Worm (Caenorhabditis elegans) whole organism, L4 larva: ENCODE data around the gene Y38H8A.2.
"Not testable (repeated sequence)": the region's sequence is repeated elsewhere in the genome, so short reads cannot be mapped to it uniquely, and the experiment has no call there.

Experiments
- D1046.2 ChIP-seq: fragments of 200-800 bp; sonication (Bioruptor generic); IDR thresholded peaks from 2 replicates; pipeline ENCODE4 v1.3.6; 2022; ENCODE audit warnings: missing genetic modification characterization, missing compliant biosample characterization
- T26A8.4 ChIP-seq: fragments of 200-800 bp; sonication (Bioruptor generic); IDR thresholded peaks from 2 replicates; pipeline ENCODE4 v1.3.6; 2022; ENCODE audit warnings: missing genetic modification characterization, missing compliant biosample characterization
- Y105C5A.15 ChIP-seq: fragments of 200-800 bp; sonication (Bioruptor generic); IDR thresholded peaks from 2 replicates; pipeline ENCODE4 v1.3.6; 2022; ENCODE audit warnings: missing genetic modification characterization, missing compliant biosample characterization
- ZK546.5 ChIP-seq, 2 experiments: sonication (generic microtip); optimal IDR thresholded peaks; 2 replicates each; lab custom pipeline; 2017; ENCODE audit warnings: missing biosample characterization in 2 of 2, missing genetic modification characterization in 2 of 2
- aha-1 ChIP-seq: fragments of 150-350 bp; peaks from one replicate; lab custom pipeline; 2014; ENCODE audit warnings: missing biosample characterization, missing genetic modification characterization
- arid-1 ChIP-seq: fragments of 200-800 bp; sonication (Bioruptor generic); conservative IDR thresholded peaks from 2 replicates; pipeline ENCODE4 v1.3.6; 2022; ENCODE audit warnings: missing genetic modification reagents, missing genetic modification characterization, missing compliant biosample characterization
- ctbp-1 ChIP-seq: fragments of 200-800 bp; sonication (Bioruptor generic); IDR thresholded peaks from 2 replicates; pipeline ENCODE4 v1.3.6; 2022; ENCODE audit warnings: missing genetic modification reagents, missing genetic modification characterization, missing compliant biosample characterization
- daf-16 ChIP-seq, 3 experiments: sonication (generic microtip); optimal IDR thresholded peaks; 2 replicates each; lab custom pipeline; 2016 to 2017; ENCODE audit warnings: missing genetic modification characterization in 3 of 3, missing genetic modification reagents in 3 of 3, mild to moderate bottlenecking in 2 of 3, missing compliant biosample characterization in 2 of 3, missing biosample characterization in 1 of 3, moderate library complexity in 1 of 3
- egl-43 ChIP-seq: fragments of 200-800 bp; sonication (Bioruptor generic); IDR thresholded peaks from 2 replicates; pipeline ENCODE4 v1.3.6; 2022; ENCODE audit warnings: missing genetic modification reagents, missing genetic modification characterization, missing compliant biosample characterization
- lim-7 ChIP-seq: fragments of 200-800 bp; sonication (Bioruptor generic); IDR thresholded peaks from 2 replicates; pipeline ENCODE4 v1.3.6; 2022; ENCODE audit warnings: missing genetic modification characterization, missing compliant biosample characterization
- lin-29 ChIP-seq: fragments of 200-800 bp; sonication (Bioruptor generic); IDR thresholded peaks from 2 replicates; pipeline ENCODE4 v1.3.6; 2022; ENCODE audit warnings: missing genetic modification reagents, missing genetic modification characterization, missing compliant biosample characterization
- lin-38 ChIP-seq: fragments of 200-800 bp; sonication (Bioruptor generic); IDR thresholded peaks from 2 replicates; pipeline ENCODE4 v1.3.6; 2022; ENCODE audit warnings: missing genetic modification reagents, missing genetic modification characterization, missing compliant biosample characterization
- lin-39 ChIP-seq: fragments of 150-350 bp; optimal IDR thresholded peaks from 2 replicates; lab custom pipeline; 2014; ENCODE audit warnings: missing biosample characterization, missing genetic modification reagents, missing genetic modification characterization
- mdl-1 ChIP-seq, 2 experiments: fragments of 150-350 bp in 1 of 2; sonication (generic microtip) in 1 of 2; optimal IDR thresholded peaks; 2 replicates each; lab custom pipeline; 2014 to 2017; ENCODE audit warnings: missing biosample characterization in 2 of 2, missing genetic modification characterization in 2 of 2
- mes-2 ChIP-seq: sonication (generic microtip); optimal IDR thresholded peaks from 2 replicates; lab custom pipeline; 2016; ENCODE audit warnings: missing genotype, mild to moderate bottlenecking, missing genetic modification characterization, missing compliant biosample characterization; ENCODE audit not compliant: poor library complexity, severe bottlenecking
- mxl-2 ChIP-seq: fragments of 200-800 bp; sonication (Bioruptor generic); conservative IDR thresholded peaks from 2 replicates; pipeline ENCODE4 v1.3.6; 2022; ENCODE audit warnings: missing genetic modification reagents, missing genetic modification characterization, missing compliant biosample characterization
- mxl-3 ChIP-seq: fragments of 200-800 bp; sonication (Bioruptor generic); optimal IDR thresholded peaks from 2 replicates; lab custom pipeline; 2018; ENCODE audit warnings: mild to moderate bottlenecking, missing genetic modification characterization, missing compliant biosample characterization
- nhr-28 ChIP-seq: fragments of 150-350 bp; optimal IDR thresholded peaks from 2 replicates; lab custom pipeline; 2014; ENCODE audit warnings: missing biosample characterization, missing genetic modification characterization
- pha-4 ChIP-seq, 2 experiments: fragments of 150-350 bp in 1 of 2; fragments of 200-800 bp in 1 of 2; sonication (Bioruptor generic) in 1 of 2; IDR thresholded peaks in 1 of 2; optimal IDR thresholded peaks in 1 of 2; 2 replicates each; pipeline versions ENCODE4 v1.3.6 to Lab custom; 2014 to 2022; ENCODE audit warnings: missing genetic modification characterization in 2 of 2, missing genetic modification reagents in 2 of 2, missing biosample characterization in 1 of 2, missing compliant biosample characterization in 1 of 2
- snpc-1.2 ChIP-seq: fragments of 200-800 bp; sonication (Bioruptor generic); IDR thresholded peaks from 2 replicates; pipeline ENCODE4 v1.3.6; 2022; ENCODE audit warnings: missing genetic modification reagents, missing genetic modification characterization, missing compliant biosample characterization
- unc-130 ChIP-seq: sonication (generic microtip); optimal IDR thresholded peaks from 2 replicates; lab custom pipeline; 2016; ENCODE audit warnings: missing genetic modification reagents, missing genetic modification characterization, missing compliant biosample characterization
- unc-62 ChIP-seq, 3 experiments: fragments of 150-350 bp in 1 of 3; sonication (generic microtip); optimal IDR thresholded peaks in 2 of 3; peaks in 1 of 3; 1 replicate in 1 of 3; 2 replicates in 2 of 3; lab custom pipeline; 2014 to 2017; ENCODE audit warnings: missing biosample characterization in 3 of 3, missing genetic modification characterization in 3 of 3, missing genetic modification reagents in 3 of 3, missing genotype in 1 of 3
- vab-7 ChIP-seq: fragments of 200-800 bp; sonication (Bioruptor generic); IDR thresholded peaks from 2 replicates; pipeline ENCODE4 v1.3.6; 2022; ENCODE audit warnings: missing genetic modification reagents, missing genetic modification characterization, missing compliant biosample characterization

Gene Y38H8A.2

DNA sequence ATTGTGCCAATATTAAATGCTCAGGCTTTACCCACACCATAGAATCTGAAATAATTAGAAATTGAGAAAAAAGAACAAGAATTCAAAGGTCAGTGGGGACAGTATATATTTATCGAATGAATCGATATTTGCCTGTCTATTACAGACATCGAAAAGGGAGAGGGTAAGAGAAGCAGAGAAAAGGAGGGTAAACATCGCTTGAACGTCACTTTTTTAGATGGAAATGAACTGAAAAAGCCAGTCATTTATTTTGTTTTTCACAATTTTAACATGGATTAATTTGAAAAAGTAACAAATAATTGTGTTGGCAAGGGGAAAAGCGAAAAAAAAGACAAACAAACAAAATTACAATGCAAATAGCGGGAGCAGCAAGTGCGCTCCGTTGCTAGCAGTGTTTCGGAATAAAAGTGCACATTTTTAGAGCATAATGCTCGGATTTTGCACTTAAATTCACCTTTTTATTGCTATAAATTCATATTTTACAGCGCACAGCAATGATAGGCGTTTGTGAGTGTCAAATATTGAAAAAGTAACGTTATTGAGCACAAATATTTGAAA is 28.7 kb downstream of the Y38H8A.2 start, which contains the start of gene tbc-9:
TSS of gene tbc-9 (minus strand) at position 51 of the 558 bp plus-strand sequence.
- TF ChIP-seq daf-16 (GFP tag; optimal IDR thresholded peaks at IDR 0.05; lab: Kevin White, UChicago) (no peak), daf-16 (tag; optimal IDR thresholded peaks at IDR 0.05; lab: Kevin White, UChicago) (peak; percentile 57), mes-2 (tag; lab: Kevin White, UChicago) (peak; percentile 6), Y105C5A.15 (no peak), pha-4 (GFP tag; IDR thresholded peaks at IDR 0.05; lab: Robert Waterston, UW) (no peak), pha-4 (tag; optimal IDR thresholded peaks at IDR 0.05; lab: Kevin White, UChicago) (peak; percentile 51)
- TF ChIP-seq, all 104 proteins: peak for 3

DNA sequence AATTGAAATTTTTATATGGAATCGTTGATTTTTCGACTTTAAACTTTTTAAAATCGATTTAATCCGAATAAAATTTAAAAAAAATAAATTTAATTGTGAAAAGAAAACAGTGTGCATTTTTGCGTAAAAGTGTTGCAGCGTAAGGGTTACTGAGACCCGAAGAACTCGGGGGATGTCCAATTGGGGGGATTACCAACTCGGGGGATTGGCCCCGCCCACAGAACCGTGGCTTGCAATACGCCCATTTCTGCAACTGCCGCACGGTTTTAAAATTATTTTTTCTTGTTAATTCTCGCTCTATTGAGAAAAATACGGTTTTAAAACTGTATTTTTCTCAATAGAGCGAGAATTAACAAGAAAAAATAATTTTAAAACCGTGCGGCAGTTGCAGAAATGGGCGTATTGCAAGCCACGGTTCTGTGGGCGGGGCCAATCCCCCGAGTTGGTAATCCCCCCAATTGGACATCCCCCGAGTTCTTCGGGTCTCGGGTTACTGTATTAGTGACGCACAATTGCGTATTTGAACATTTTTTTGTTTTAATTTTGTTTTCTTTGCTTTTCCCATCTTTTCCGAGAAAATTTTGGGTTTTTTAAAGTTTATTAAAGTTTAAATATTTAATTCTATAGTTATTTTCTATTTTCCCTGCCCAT is 29.3 kb downstream of the Y38H8A.2 start:
- TF ChIP-seq mes-2 (tag; lab: Kevin White, UChicago) (peak; percentile 13), unc-130 (peak; percentile 36)

DNA sequence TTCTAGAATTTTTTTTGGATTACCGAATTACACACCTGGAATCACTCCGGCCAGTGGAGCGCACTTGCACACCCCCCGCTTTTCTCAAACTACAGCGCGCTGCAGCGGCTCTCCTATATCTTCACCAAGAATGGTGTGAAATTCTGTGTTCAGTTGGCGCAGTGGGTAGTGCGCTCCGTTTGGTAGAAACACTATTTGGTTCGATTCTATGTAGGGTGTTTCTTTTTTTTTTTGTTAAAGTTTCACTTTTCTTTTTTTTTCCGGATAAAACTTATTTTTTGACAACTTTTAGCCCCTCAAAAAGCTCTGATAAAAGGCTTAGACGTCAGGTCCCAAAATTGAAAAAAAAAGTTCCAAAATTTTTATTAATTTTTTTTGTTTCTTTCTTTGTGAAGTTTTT is 29.8 kb downstream of the Y38H8A.2 start:
- TF ChIP-seq lin-38 (GFP tag; lab: Robert Waterston, UW), result peak; percentile 56
- TF ChIP-seq ctbp-1 (GFP tag; lab: Robert Waterston, UW), result 0 out of 2 replicates have a peak, but pooled peaks have one; percentile 11
- TF ChIP-seq pha-4 (GFP tag; IDR thresholded peaks at IDR 0.05; lab: Robert Waterston, UW), result peak; percentile 36; the same call in 1 of the 2 replicates
- not testable (repeated sequence) for TF ChIP-seq pha-4 (tag; optimal IDR thresholded peaks at IDR 0.05; lab: Kevin White, UChicago)
- TF ChIP-seq egl-43, result 0 out of 2 replicates have a peak, but pooled peaks have one; percentile 10
- 0 out of 2 replicates have a peak, but pooled peaks have one; percentile 30 for TF ChIP-seq lim-7 (GFP tag; lab: Robert Waterston, UW)
- peak; percentile 47; the same call in 1 of the 2 replicates for TF ChIP-seq snpc-1.2

DNA sequence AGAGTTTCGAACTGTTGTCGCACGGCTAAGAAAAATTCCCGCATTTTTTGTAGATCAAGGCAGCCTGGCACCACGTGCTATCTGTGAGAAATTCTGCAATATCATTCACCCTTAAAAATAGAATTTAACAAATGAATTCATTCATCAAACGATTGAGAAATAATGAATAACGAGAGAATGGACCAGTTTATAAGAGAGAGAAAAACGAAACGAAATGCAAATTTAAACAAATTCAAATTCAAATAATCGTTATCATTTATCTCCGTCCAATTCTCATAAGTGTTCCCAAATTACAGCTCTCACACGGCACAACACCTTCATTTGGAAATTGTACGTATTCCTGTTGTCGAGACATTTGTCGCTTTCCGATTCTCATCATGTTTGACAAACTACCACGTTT is 30.9 kb downstream of the Y38H8A.2 start, which contains the start of gene seld-1:
TSS of gene seld-1 (plus strand) at position 301 of the 400 bp plus-strand sequence.
- TF ChIP-seq ZK546.5 (tag; optimal IDR thresholded peaks at IDR 0.05; lab: Kevin White, UChicago) (no peak), unc-62 (GFP tag; optimal IDR thresholded peaks at IDR 0.05 in 1 of 2; lab: Kevin White, UChicago) (peak in 1 of 2 experiments; percentile 47), unc-62 (tag; optimal IDR thresholded peaks at IDR 0.05; lab: Kevin White, UChicago) (no peak)
- TF ChIP-seq, all 104 proteins: peak for 1

DNA sequence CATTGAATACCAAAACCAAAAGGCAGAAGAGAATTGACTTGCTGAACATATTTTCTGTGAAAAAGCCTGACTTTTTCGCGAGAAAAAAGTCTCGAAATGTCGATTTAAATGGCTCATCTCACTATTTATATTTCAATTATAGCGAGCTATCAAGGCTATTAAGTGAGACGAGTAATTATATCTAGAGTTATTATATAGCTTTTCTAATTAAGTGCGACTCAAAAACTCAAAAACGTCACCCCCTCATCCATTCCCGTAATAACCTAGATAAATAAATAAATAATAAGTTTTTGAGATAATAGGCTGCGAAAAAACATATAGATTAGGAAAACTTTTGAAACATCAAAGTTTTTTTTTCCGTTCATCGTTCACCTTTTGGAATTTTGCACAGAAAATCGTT is 31.4 kb downstream of the Y38H8A.2 start, which contains the start of gene nlp-17:
TSS of gene nlp-17 (minus strand) at position 101 of the 400 bp plus-strand sequence.
- no peak for TF ChIP-seq mxl-2 (GFP tag; lab: Robert Waterston, UW)
- TF ChIP-seq lin-39 (tag; lab: Kevin White, UChicago), result no peak
- no peak for TF ChIP-seq vab-7
- no peak for TF ChIP-seq mdl-1 (tag; optimal IDR thresholded peaks at IDR 0.05; lab: Kevin White, UChicago)
- no peak for TF ChIP-seq T26A8.4 (GFP tag; lab: Robert Waterston, UW)
- no peak for TF ChIP-seq lin-29
- no peak for TF ChIP-seq arid-1 (GFP tag; lab: Robert Waterston, UW)
- TF ChIP-seq mes-2 (tag; lab: Kevin White, UChicago), result no peak

DNA sequence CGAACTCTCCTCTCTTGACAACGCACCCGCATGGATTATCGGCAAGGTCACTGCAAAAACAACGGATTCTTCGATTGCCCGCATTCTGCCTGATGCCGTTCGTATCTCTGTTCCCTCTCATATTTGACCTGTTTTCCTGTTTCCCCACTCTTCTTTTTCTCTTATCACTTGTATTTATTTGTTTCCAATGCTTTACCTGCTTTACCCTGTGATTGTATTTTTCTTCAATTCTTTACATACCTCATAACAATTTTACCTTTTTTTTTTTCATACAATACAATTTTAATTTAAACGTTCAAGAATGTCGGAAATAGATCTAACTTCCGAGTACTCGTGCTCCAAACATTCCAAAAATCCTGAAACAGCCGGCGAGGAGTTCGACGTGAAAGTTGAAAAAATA is 34.7 kb downstream of the Y38H8A.2 start, which contains the start of gene afmd-2:
TSS of gene afmd-2 (plus strand) at position 301 of the 400 bp plus-strand sequence.
- peak; percentile 48 for TF ChIP-seq aha-1 (tag; lab: Kevin White, UChicago)
- peak; percentile 16 for TF ChIP-seq mxl-3 (GFP tag; lab: Kevin White, UChicago)
- peak; percentile 37 for TF ChIP-seq nhr-28 (tag; lab: Kevin White, UChicago)
- no peak for TF ChIP-seq D1046.2 (GFP tag; lab: Robert Waterston, UW)
- no peak for TF ChIP-seq daf-16 (GFP tag; optimal IDR thresholded peaks at IDR 0.05; lab: Kevin White, UChicago)
- peak; percentile 70 for TF ChIP-seq daf-16 (tag; optimal IDR thresholded peaks at IDR 0.05; lab: Kevin White, UChicago)
